Fruit fly (Drosophila melanogaster) S2 (cell line): ENCODE measurements around the gene CG5934.

Experiments
- CG8478 ChIP-seq: fragments of >200 bp; optimal IDR thresholded peaks from 2 replicates; lab custom pipeline; 2018
- CTCF ChIP-seq, 2 experiments: fragments of >200 bp; optimal IDR thresholded peaks; 2 replicates each; lab custom pipeline; 2018

dm6 chr3R:27226080-27226648 lies 47.3 kb upstream of the CG5934 start:
- TF ChIP-seq CG8478 (no peak), CTCF (optimal IDR thresholded peaks at IDR 0.05; lab: Kevin White, UChicago) (no peak)
